Fruit fly (Drosophila melanogaster) whole organism, embryonic: ENCODE results near the gene Nckx30C.

Experiments used
- B-H1 ChIP-seq: fragments of 200-800 bp; sonication (Bioruptor generic); IDR thresholded peaks from 3 replicates; pipeline ENCODE4 v1.3.6; 2022; ENCODE audit warnings: missing biosample characterization, missing genetic modification characterization
- CG16779 ChIP-seq: fragments of 200-800 bp; sonication (Bioruptor generic); IDR thresholded peaks from 2 replicates; pipeline ENCODE4 v1.3.6; 2022; ENCODE audit warnings: missing biosample characterization, missing genetic modification characterization
- CG17361 ChIP-seq: fragments of 200-800 bp; sonication (Bioruptor generic); IDR thresholded peaks from 3 replicates; pipeline ENCODE4 v1.3.6; 2022; ENCODE audit warnings: missing biosample characterization, missing genetic modification characterization
- CG2120 ChIP-seq: fragments of 200-800 bp; sonication (Bioruptor generic); optimal IDR thresholded peaks from 3 replicates; lab custom pipeline; 2016; ENCODE audit warnings: missing biosample characterization, missing genetic modification characterization
- CG30020 ChIP-seq: fragments of 200-800 bp; optimal IDR thresholded peaks from 2 replicates; lab custom pipeline; 2019; ENCODE audit warnings: missing biosample characterization, mild to moderate bottlenecking, missing genetic modification characterization, moderate library complexity
- CG3163 ChIP-seq: fragments of 200-800 bp; sonication (Bioruptor generic); optimal IDR thresholded peaks from 3 replicates; lab custom pipeline; 2016; ENCODE audit warnings: missing biosample characterization, missing genetic modification characterization
- Ets65A ChIP-seq: fragments of 200-800 bp; sonication (Bioruptor generic); peaks from one replicate; lab custom pipeline; 2016; ENCODE audit warnings: missing biosample characterization, missing genetic modification characterization
- Max ChIP-seq: fragments of 200-800 bp; sonication (Bioruptor generic); optimal IDR thresholded peaks from 2 replicates; lab custom pipeline; 2016; ENCODE audit warnings: missing biosample characterization, mild to moderate bottlenecking, missing genetic modification characterization
- Pdp1 ChIP-seq, 2 experiments: fragments of 200-800 bp; sonication (Bioruptor generic); optimal IDR thresholded peaks; 3 replicates each; lab custom pipeline; 2016; ENCODE audit warnings: missing biosample characterization in 2 of 2, missing genetic modification characterization in 2 of 2, mild to moderate bottlenecking in 1 of 2, moderate library complexity in 1 of 2
- esg ChIP-seq: fragments of 200-800 bp; sonication (Bioruptor generic); conservative IDR thresholded peaks from 2 replicates; pipeline ENCODE4 v1.3.6; 2022; ENCODE audit warnings: missing biosample characterization, missing genetic modification characterization
- gcm2 ChIP-seq: fragments of 200-800 bp; sonication (Bioruptor generic); optimal IDR thresholded peaks from 2 replicates; lab custom pipeline; 2016; ENCODE audit warnings: missing biosample characterization, missing genetic modification characterization
- seq ChIP-seq: fragments of 200-800 bp; sonication (Bioruptor generic); IDR thresholded peaks from 2 replicates; pipeline ENCODE4 v1.3.6; 2022; ENCODE audit warnings: missing biosample characterization, missing genetic modification characterization

dm6 chr2L:9731269-9731668 lies 15.0 kb downstream of the Nckx30C start:
- no peak for TF ChIP-seq Max (GFP tag; lab: Kevin White, UChicago)
- TF ChIP-seq CG30020 (tag; lab: Kevin White, UChicago), result no peak
- TF ChIP-seq CG16779 (GFP tag; lab: Robert Waterston, UW), result no peak
- no peak for TF ChIP-seq CG17361 (GFP tag; lab: Robert Waterston, UW)
- TF ChIP-seq CG3163 (GFP tag; lab: Kevin White, UChicago), result no peak
- no peak for TF ChIP-seq Ets65A (GFP tag; lab: Kevin White, UChicago)
- TF ChIP-seq B-H1 (GFP tag; lab: Robert Waterston, UW), result no peak
- no peak for TF ChIP-seq CG2120
- no peak for TF ChIP-seq gcm2
- no peak for TF ChIP-seq Pdp1 (GFP tag; optimal IDR thresholded peaks at IDR 0.05; lab: Kevin White, UChicago)
- TF ChIP-seq esg (GFP tag; lab: Robert Waterston, UW), result no peak
- no peak for TF ChIP-seq seq (GFP tag; lab: Robert Waterston, UW)
